Worm (Caenorhabditis elegans) whole organism, L2 larva: ENCODE data around the gene srg-69.
A peak's percentile ranks its signal among the peaks of the same experiment; 100 is the strongest.

Source experiments
- C34F6.9 ChIP-seq: fragments of 150-350 bp; optimal IDR thresholded peaks from 2 replicates; lab custom pipeline; 2014; ENCODE audit warnings: missing biosample characterization, missing genetic modification characterization
- F13H6.1 ChIP-seq: sonication (generic microtip); optimal IDR thresholded peaks from 2 replicates; lab custom pipeline; 2016; ENCODE audit warnings: missing genetic modification characterization, missing compliant biosample characterization
- R02D3.7 ChIP-seq: fragments of 150-350 bp; optimal IDR thresholded peaks from 2 replicates; lab custom pipeline; 2014; ENCODE audit warnings: missing biosample characterization, missing genetic modification characterization
- ZK546.5 ChIP-seq: sonication (generic microtip); optimal IDR thresholded peaks from 2 replicates; lab custom pipeline; 2017; ENCODE audit warnings: missing biosample characterization, missing genetic modification characterization
- aly-2 ChIP-seq: fragments of 150-350 bp; optimal IDR thresholded peaks from 2 replicates; lab custom pipeline; 2014; ENCODE audit warnings: missing biosample characterization, missing genetic modification characterization
- ama-1 ChIP-seq: fragments of 150-350 bp; optimal IDR thresholded peaks from 2 replicates; lab custom pipeline; 2018; ENCODE audit warnings: inconsistent platforms
- blmp-1 ChIP-seq: sonication (generic microtip); optimal IDR thresholded peaks from 2 replicates; lab custom pipeline; 2017; ENCODE audit warnings: missing genetic modification characterization, mild to moderate bottlenecking, missing compliant biosample characterization, antibody characterized with exemption, moderate library complexity; ENCODE audit not compliant: insufficient read depth
- ceh-16 ChIP-seq: fragments of 150-350 bp; optimal IDR thresholded peaks from 2 replicates; lab custom pipeline; 2014; ENCODE audit warnings: missing biosample characterization, missing genetic modification characterization
- crh-2 ChIP-seq: sonication (generic microtip); optimal IDR thresholded peaks from 2 replicates; lab custom pipeline; 2017; ENCODE audit warnings: missing biosample characterization, missing genetic modification characterization
- dmd-4 ChIP-seq: sonication (generic microtip); optimal IDR thresholded peaks from 2 replicates; lab custom pipeline; 2017; ENCODE audit warnings: missing biosample characterization, missing genetic modification characterization
- egl-27 ChIP-seq: sonication (generic microtip); optimal IDR thresholded peaks from 3 replicates; lab custom pipeline; 2017; ENCODE audit warnings: missing biosample characterization, missing genetic modification reagents, missing genetic modification characterization
- elt-1 ChIP-seq: fragments of 150-350 bp; optimal IDR thresholded peaks from 2 replicates; lab custom pipeline; 2014; ENCODE audit warnings: missing biosample characterization, missing genetic modification characterization
- elt-3 ChIP-seq: sonication (generic microtip); optimal IDR thresholded peaks from 2 replicates; lab custom pipeline; 2017; ENCODE audit warnings: missing biosample characterization, missing genetic modification characterization
- gmeb-1 ChIP-seq: fragments of 150-350 bp; optimal IDR thresholded peaks from 2 replicates; lab custom pipeline; 2014; ENCODE audit warnings: missing biosample characterization, missing genetic modification characterization
- lin-11 ChIP-seq: fragments of 150-350 bp; sonication (generic microtip); optimal IDR thresholded peaks from 2 replicates; lab custom pipeline; 2014; ENCODE audit warnings: missing biosample characterization, missing genetic modification characterization, inconsistent platforms, mixed read lengths
- lin-13 ChIP-seq: fragments of 150-350 bp; optimal IDR thresholded peaks from 2 replicates; lab custom pipeline; 2014; ENCODE audit warnings: missing biosample characterization, missing genetic modification reagents, missing genetic modification characterization
- lsy-2 ChIP-seq, 2 experiments: fragments of 150-350 bp in 1 of 2; sonication (generic microtip) in 1 of 2; optimal IDR thresholded peaks; 2 replicates each; lab custom pipeline; 2014 to 2017; ENCODE audit warnings: missing biosample characterization in 2 of 2, missing genetic modification characterization in 2 of 2
- mab-5 ChIP-seq: fragments of 150-350 bp; optimal IDR thresholded peaks from 2 replicates; lab custom pipeline; 2014; ENCODE audit warnings: missing biosample characterization, missing genetic modification characterization
- mbf-1 ChIP-seq: sonication (generic microtip); optimal IDR thresholded peaks from 2 replicates; lab custom pipeline; 2017; ENCODE audit warnings: missing biosample characterization, missing genetic modification characterization
- mdl-1 ChIP-seq, 2 experiments: fragments of 150-350 bp in 1 of 2; sonication (generic microtip) in 1 of 2; optimal IDR thresholded peaks; 2 replicates each; lab custom pipeline; 2017; ENCODE audit warnings: missing biosample characterization in 2 of 2, missing genetic modification characterization in 2 of 2
- nhr-10 ChIP-seq: sonication (generic microtip); optimal IDR thresholded peaks from 2 replicates; lab custom pipeline; 2017; ENCODE audit warnings: missing biosample characterization, missing genetic modification characterization
- nhr-11 ChIP-seq: fragments of 150-350 bp; optimal IDR thresholded peaks from 2 replicates; lab custom pipeline; 2014; ENCODE audit warnings: missing biosample characterization, missing genetic modification characterization
- nhr-12 ChIP-seq: fragments of 150-350 bp; optimal IDR thresholded peaks from 2 replicates; lab custom pipeline; 2014; ENCODE audit warnings: missing biosample characterization, missing genetic modification characterization
- nhr-129 ChIP-seq: fragments of 150-350 bp; optimal IDR thresholded peaks from 2 replicates; lab custom pipeline; 2014; ENCODE audit warnings: missing biosample characterization, missing genetic modification characterization
- nhr-21 ChIP-seq: fragments of 150-350 bp; optimal IDR thresholded peaks from 2 replicates; lab custom pipeline; 2014; ENCODE audit warnings: missing biosample characterization, missing genetic modification characterization
- nhr-23 ChIP-seq: fragments of 150-350 bp; optimal IDR thresholded peaks from 2 replicates; lab custom pipeline; 2014; ENCODE audit warnings: missing biosample characterization, missing genetic modification reagents, missing genetic modification characterization
- nhr-237 ChIP-seq: fragments of 150-350 bp; optimal IDR thresholded peaks from 2 replicates; lab custom pipeline; 2014; ENCODE audit warnings: missing biosample characterization, missing genetic modification characterization
- nhr-25 ChIP-seq: fragments of 150-350 bp; sonication (generic microtip); optimal IDR thresholded peaks from 3 replicates; lab custom pipeline; 2014; ENCODE audit warnings: missing biosample characterization, missing genetic modification characterization
- nhr-6 ChIP-seq: fragments of 150-350 bp; optimal IDR thresholded peaks from 2 replicates; lab custom pipeline; 2014; ENCODE audit warnings: missing biosample characterization, missing genetic modification characterization
- nhr-77 ChIP-seq: fragments of 150-350 bp; optimal IDR thresholded peaks from 2 replicates; lab custom pipeline; 2014; ENCODE audit warnings: missing biosample characterization, missing genetic modification characterization
- peb-1 ChIP-seq: fragments of 150-350 bp; optimal IDR thresholded peaks from 2 replicates; lab custom pipeline; 2014; ENCODE audit warnings: missing biosample characterization, missing genetic modification characterization
- sem-4 ChIP-seq: fragments of 150-350 bp; optimal IDR thresholded peaks from 2 replicates; lab custom pipeline; 2014; ENCODE audit warnings: missing biosample characterization, missing genetic modification reagents, missing genetic modification characterization
- sma-3 ChIP-seq: sonication (generic microtip); optimal IDR thresholded peaks from 2 replicates; lab custom pipeline; 2016; ENCODE audit warnings: missing genetic modification reagents, missing genetic modification characterization, missing compliant biosample characterization
- unc-39 ChIP-seq: fragments of 150-350 bp; optimal IDR thresholded peaks from 2 replicates; lab custom pipeline; 2014; ENCODE audit warnings: missing biosample characterization, missing genetic modification characterization
- unc-55 ChIP-seq: fragments of 150-350 bp; sonication (generic microtip); optimal IDR thresholded peaks from 3 replicates; lab custom pipeline; 2014; ENCODE audit warnings: missing biosample characterization, missing genetic modification reagents, missing genetic modification characterization
- unc-62 ChIP-seq: fragments of 150-350 bp; optimal IDR thresholded peaks from 2 replicates; lab custom pipeline; 2014; ENCODE audit warnings: missing biosample characterization, missing genetic modification reagents, missing genetic modification characterization
- zag-1 ChIP-seq: fragments of 150-350 bp; optimal IDR thresholded peaks from 2 replicates; lab custom pipeline; 2014; ENCODE audit warnings: missing biosample characterization, missing genetic modification characterization
- ztf-1 ChIP-seq: fragments of 200-800 bp; sonication (Bioruptor generic); conservative IDR thresholded peaks from 2 replicates; pipeline ENCODE4 v1.3.6; 2022; ENCODE audit warnings: missing genetic modification characterization, missing compliant biosample characterization
- ztf-11 ChIP-seq: sonication (generic microtip); optimal IDR thresholded peaks from 2 replicates; lab custom pipeline; 2017; ENCODE audit warnings: missing biosample characterization, missing genetic modification characterization
- ztf-4 ChIP-seq: fragments of 150-350 bp; optimal IDR thresholded peaks from 2 replicates; lab custom pipeline; 2014; ENCODE audit warnings: missing biosample characterization, missing genetic modification characterization

The srg-69 gene

ce11 chrII:5359252-5359651 lies 3.8 kb downstream of the srg-69 start, which contains the start of gene sec-6:
TSS of gene sec-6 (plus strand) at chrII:5359552.
- TF ChIP-seq unc-39 (tag; lab: Kevin White, UChicago): no peak
- TF ChIP-seq, all 48 proteins: peak for 0

DNA sequence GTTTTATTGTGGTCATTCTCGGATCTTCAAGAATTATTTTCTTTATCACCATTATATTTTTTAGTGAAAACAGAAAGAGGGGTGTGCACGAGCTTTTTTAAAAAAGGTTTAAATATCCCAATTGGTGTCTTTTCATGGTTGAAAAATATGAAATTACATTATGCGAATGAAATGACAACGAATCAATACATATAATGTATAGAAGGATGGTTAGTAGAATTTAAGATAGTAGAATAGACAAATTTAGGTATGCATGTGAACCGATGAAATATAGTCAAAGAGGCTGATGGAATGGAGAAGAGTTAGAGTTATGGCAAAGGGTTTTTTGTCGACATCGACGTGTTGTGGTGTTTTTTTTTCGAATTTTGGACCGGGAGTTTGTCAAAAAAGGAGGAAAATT lies 9.0 kb downstream of the srg-69 start:
- no peak for TF ChIP-seq nhr-12 (tag; lab: Kevin White, UChicago)
- no peak for TF ChIP-seq lin-13 (GFP tag; lab: Kevin White, UChicago)
- no peak for TF ChIP-seq unc-62
- no peak for TF ChIP-seq peb-1 (tag; lab: Kevin White, UChicago)
- no peak for TF ChIP-seq ama-1 (lab: Kevin White, UChicago)
- TF ChIP-seq nhr-77 (tag; lab: Kevin White, UChicago): no peak
- TF ChIP-seq crh-2: no peak
- TF ChIP-seq mab-5 (tag; lab: Kevin White, UChicago): no peak
- TF ChIP-seq elt-1 (tag; lab: Kevin White, UChicago): no peak
- no peak for TF ChIP-seq ZK546.5 (tag; lab: Kevin White, UChicago)
- TF ChIP-seq nhr-10 (tag; lab: Kevin White, UChicago): no peak
- no peak for TF ChIP-seq blmp-1 (tag; lab: Kevin White, UChicago)
- TF ChIP-seq mbf-1: no peak
- no peak for TF ChIP-seq sem-4 (tag; lab: Kevin White, UChicago)
- no peak for TF ChIP-seq nhr-23 (tag; lab: Kevin White, UChicago)
- TF ChIP-seq nhr-25 (tag; lab: Kevin White, UChicago): no peak
- no peak for TF ChIP-seq nhr-11 (tag; lab: Kevin White, UChicago)
- no peak for TF ChIP-seq egl-27 (tag; lab: Kevin White, UChicago)

ce11 chrII:5365645-5366044 lies 10.2 kb downstream of the srg-69 start, which contains the start of gene F09E5.16:
TSS of gene F09E5.16 (minus strand) at chrII:5365745.
- TF ChIP-seq lin-11 (tag; lab: Kevin White, UChicago) (no peak), gmeb-1 (no peak), zag-1 (tag; lab: Kevin White, UChicago) (no peak), C34F6.9 (tag; lab: Kevin White, UChicago) (no peak), peb-1 (tag; lab: Kevin White, UChicago) (no peak), ceh-16 (no peak), unc-55 (GFP tag; lab: Kevin White, UChicago) (no peak), mab-5 (tag; lab: Kevin White, UChicago) (no peak), nhr-10 (tag; lab: Kevin White, UChicago) (no peak), ztf-1 (GFP tag; lab: Robert Waterston, UW) (no peak), ztf-4 (tag; lab: Kevin White, UChicago) (no peak), unc-39 (tag; lab: Kevin White, UChicago) (no peak), lin-13 (GFP tag; lab: Kevin White, UChicago) (no peak), nhr-77 (tag; lab: Kevin White, UChicago) (no peak), nhr-129 (tag; lab: Kevin White, UChicago) (no peak)

- TF ChIP-seq peb-1 (tag; lab: Kevin White, UChicago) (no peak), unc-55 (GFP tag; lab: Kevin White, UChicago) (no peak), lin-11 (tag; lab: Kevin White, UChicago) (no peak), nhr-25 (tag; lab: Kevin White, UChicago) (no peak), aly-2 (tag; lab: Kevin White, UChicago) (no peak), nhr-237 (no peak), sma-3 (GFP tag; lab: Kevin White, UChicago) (no peak), lin-13 (GFP tag; lab: Kevin White, UChicago) (no peak), gmeb-1 (no peak)
Measured at ce11 chrII:5370641-5371040, 15.2 kb downstream of the srg-69 start, which contains the start of gene F09E5.12. TSS of gene F09E5.12 (minus strand) at chrII:5370741.

- TF ChIP-seq aly-2 (tag; lab: Kevin White, UChicago) (no peak), dmd-4 (no peak), lin-13 (GFP tag; lab: Kevin White, UChicago) (peak; percentile 92), F13H6.1 (tag; lab: Kevin White, UChicago) (peak; percentile 92), nhr-25 (tag; lab: Kevin White, UChicago) (peak; percentile 96), elt-3 (tag; lab: Kevin White, UChicago) (no peak), nhr-77 (tag; lab: Kevin White, UChicago) (peak; percentile 61), ztf-1 (GFP tag; lab: Robert Waterston, UW) (no peak), unc-55 (GFP tag; lab: Kevin White, UChicago) (peak; percentile 94), nhr-21 (tag; lab: Kevin White, UChicago) (peak; percentile 86), lin-11 (tag; lab: Kevin White, UChicago) (peak; percentile 60), ztf-11 (tag; lab: Kevin White, UChicago) (no peak), elt-1 (tag; lab: Kevin White, UChicago) (no peak), crh-2 (peak; percentile 94), nhr-129 (tag; lab: Kevin White, UChicago) (peak; percentile 90), R02D3.7 (tag; lab: Kevin White, UChicago) (peak; percentile 50), nhr-11 (tag; lab: Kevin White, UChicago) (no peak), egl-27 (tag; lab: Kevin White, UChicago) (peak; percentile 81), mdl-1 (tag; optimal IDR thresholded peaks at IDR 0.05; lab: Kevin White, UChicago) (peak in 1 of 2 experiments; percentile 54), nhr-6 (tag; lab: Kevin White, UChicago) (peak; percentile 92), lsy-2 (tag; optimal IDR thresholded peaks at IDR 0.05; lab: Kevin White, UChicago) (peak; percentile 90 to 96), sem-4 (tag; lab: Kevin White, UChicago) (peak; percentile 83)
Measured at ce11 chrII:5373275-5374047, 18.0 kb downstream of the srg-69 start, which contains the start of the genes agt-2 and F09E5.3. TSS of gene agt-2 (minus strand) at chrII:5373827. TSS of gene F09E5.3 (plus strand) at chrII:5373997.
